Worm (Caenorhabditis elegans): ENCODE data around the gene R148.4.

Gene R148.4

DNA sequence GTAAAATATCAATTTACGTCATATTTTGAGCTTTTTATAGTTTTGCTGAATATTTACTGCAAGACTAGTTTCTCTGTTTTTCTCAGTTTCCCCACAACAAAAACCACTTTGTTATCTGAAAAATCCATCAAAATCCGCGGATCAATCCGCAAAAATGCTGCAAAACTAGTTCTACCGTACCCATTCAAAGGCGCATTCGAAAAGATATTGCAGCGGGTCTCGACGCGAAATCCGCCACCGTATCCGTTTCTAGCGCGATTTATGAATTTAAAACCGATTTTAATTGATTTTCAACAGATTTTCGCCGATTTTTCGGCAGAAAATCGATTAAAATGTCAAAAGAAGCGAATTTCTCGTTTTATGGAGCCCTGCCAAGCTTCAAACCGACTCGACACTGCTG, at the start of gene R148.4:
Gene R148.4, plus strand, starts transcription at position 211 of the 400 bp plus-strand sequence.
- no peak for TF ChIP-seq Y116A8C.19 (tag; optimal IDR thresholded peaks at IDR 0.05; ENCODE audit: borderline replicate concordance)
- TF ChIP-seq zag-1 (tag; optimal IDR thresholded peaks at IDR 0.05): no peak
- TF ChIP-seq irx-1 (tag; optimal IDR thresholded peaks at IDR 0.05): no peak
- no peak for TF ChIP-seq ceh-90 (tag; optimal IDR thresholded peaks at IDR 0.05)
- no peak for TF ChIP-seq ztf-11 (tag; optimal IDR thresholded peaks at IDR 0.05)
- TF ChIP-seq isw-1 (GFP tag; IDR thresholded peaks at IDR 0.05): no peak
- no peak for TF ChIP-seq nhr-237 (tag; optimal IDR thresholded peaks at IDR 0.05)
- no peak for TF ChIP-seq egl-27 (tag; optimal IDR thresholded peaks at IDR 0.05)

DNA sequence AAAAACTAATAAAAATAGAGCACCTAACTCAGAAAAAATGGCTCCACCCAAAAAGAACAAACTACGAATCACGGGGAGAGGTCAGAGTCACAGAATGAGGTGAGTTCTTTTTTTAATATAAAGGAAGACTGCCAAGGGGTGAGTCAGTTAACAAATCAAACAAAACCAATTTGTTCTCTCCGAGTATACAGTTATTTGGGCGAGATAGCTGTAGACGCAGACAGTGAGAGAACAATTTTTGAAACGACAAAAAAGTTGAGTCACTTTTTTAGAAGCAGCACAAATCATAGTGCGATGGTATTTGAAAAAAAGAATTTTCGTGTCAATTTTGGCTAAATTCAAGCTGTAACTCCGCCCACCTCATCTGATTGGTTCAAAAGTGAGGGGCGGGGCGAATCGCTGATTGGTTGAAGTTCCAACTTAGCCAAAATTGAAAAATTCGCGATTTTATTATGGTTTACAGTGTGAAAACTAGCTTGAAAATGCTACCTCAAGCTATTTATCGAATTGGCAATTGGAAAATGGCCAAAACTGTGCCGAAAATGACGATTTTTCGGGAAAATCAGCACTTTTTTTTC, 47.1 kb upstream of the R148.4 start:
- TF ChIP-seq nhr-12 (tag; optimal IDR thresholded peaks at IDR 0.05): no peak
- no peak for TF ChIP-seq nhr-90 (tag; optimal IDR thresholded peaks at IDR 0.05; ENCODE audit: poor library complexity)
- TF ChIP-seq snu-23 (GFP tag; optimal IDR thresholded peaks at IDR 0.05): no peak
- no peak for TF ChIP-seq elt-2 (tag; optimal IDR thresholded peaks at IDR 0.05)
- no peak for TF ChIP-seq fkh-8 (tag; optimal IDR thresholded peaks at IDR 0.05)
- TF ChIP-seq F16B12.6 (tag; optimal IDR thresholded peaks at IDR 0.05): no peak
- TF ChIP-seq lin-35 (GFP tag; optimal IDR thresholded peaks at IDR 0.05): no peak
- TF ChIP-seq efl-3 (GFP tag; optimal IDR thresholded peaks at IDR 0.05): no peak
- no peak for TF ChIP-seq mef-2 (tag; optimal IDR thresholded peaks at IDR 0.05)
- TF ChIP-seq nhr-19 (GFP tag; conservative IDR thresholded peaks at IDR 0.05): no peak
- TF ChIP-seq nhr-76 (tag; optimal IDR thresholded peaks at IDR 0.05): no peak
- TF ChIP-seq ceh-82 (tag; optimal IDR thresholded peaks at IDR 0.05): no peak
- TF ChIP-seq ets-5 (GFP tag; IDR thresholded peaks at IDR 0.05): no peak
- TF ChIP-seq unc-98 (GFP tag; IDR thresholded peaks at IDR 0.05): no peak
- TF ChIP-seq mep-1 (tag; optimal IDR thresholded peaks at IDR 0.05): no peak
- no peak for TF ChIP-seq ces-1 (GFP tag; optimal IDR thresholded peaks at IDR 0.05)
- TF ChIP-seq ceh-63 (GFP tag; optimal IDR thresholded peaks at IDR 0.05): no peak
- TF ChIP-seq tbx-2 (tag; optimal IDR thresholded peaks at IDR 0.05): no peak
- TF ChIP-seq rnt-1 (tag; optimal IDR thresholded peaks at IDR 0.05): no peak

DNA sequence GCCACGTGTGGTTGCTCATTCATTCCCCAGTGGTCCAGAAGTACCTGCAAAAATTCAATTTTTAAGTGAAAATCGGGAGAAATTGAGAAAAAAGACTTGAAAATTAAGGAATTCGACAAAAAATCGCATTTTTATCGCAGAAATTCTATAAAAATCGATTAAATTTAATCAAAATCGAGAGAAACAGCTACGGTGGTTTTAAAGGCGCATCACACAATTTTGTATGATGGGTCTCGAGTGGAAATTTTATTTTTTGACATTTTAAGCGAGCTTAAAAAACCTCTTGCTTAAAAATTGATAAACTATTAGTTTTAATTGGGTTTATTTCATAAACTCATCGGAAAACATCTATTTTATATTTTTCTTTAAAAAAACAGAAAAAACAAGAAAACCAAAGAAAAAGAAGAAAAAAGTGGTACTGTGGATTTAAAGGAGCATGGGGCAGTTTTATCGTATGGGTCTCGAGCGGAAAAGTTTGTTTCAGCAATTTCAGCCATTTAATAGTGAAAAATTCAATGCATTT, 44.3 kb upstream of the R148.4 start, which contains the start of gene nipa-1:
Gene nipa-1, minus strand, starts transcription at position 51 of the 523 bp plus-strand sequence.
- no peak for TF ChIP-seq egl-27 (tag; optimal IDR thresholded peaks at IDR 0.05)
- no peak for TF ChIP-seq tlp-1 (tag; optimal IDR thresholded peaks at IDR 0.05)
- TF ChIP-seq nhr-237 (tag; optimal IDR thresholded peaks at IDR 0.05): no peak
- TF ChIP-seq unc-98 (GFP tag; IDR thresholded peaks at IDR 0.05): no peak
- TF ChIP-seq swsn-7 (tag; optimal IDR thresholded peaks at IDR 0.05): no peak
- no peak for TF ChIP-seq lin-35 (GFP tag; optimal IDR thresholded peaks at IDR 0.05)

DNA sequence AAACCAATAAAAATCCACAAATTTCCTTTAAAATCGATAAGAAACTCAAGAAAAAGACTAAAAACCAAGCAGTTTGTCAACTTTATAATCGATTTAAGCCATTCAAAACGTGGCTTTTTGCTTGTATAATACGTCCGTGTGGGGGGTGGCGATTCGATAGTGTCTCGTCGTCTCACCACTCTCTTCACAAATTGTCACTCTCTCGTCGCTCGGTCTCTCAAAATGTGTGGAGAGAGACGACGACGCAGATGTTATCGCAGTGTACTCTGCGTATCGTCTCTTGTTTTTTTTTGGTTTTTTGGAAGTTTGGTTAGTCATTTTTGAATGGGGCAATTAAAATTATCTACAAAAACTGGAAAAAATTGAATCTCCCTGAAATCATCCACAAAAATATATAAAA, 43.8 kb upstream of the R148.4 start:
- TF ChIP-seq irx-1 (tag; optimal IDR thresholded peaks at IDR 0.05): no peak
- TF ChIP-seq alr-1 (tag; optimal IDR thresholded peaks at IDR 0.05; ENCODE audit: borderline replicate concordance): no peak
- no peak for TF ChIP-seq dsc-1 (tag; optimal IDR thresholded peaks at IDR 0.05)
- TF ChIP-seq unc-130 (tag; optimal IDR thresholded peaks at IDR 0.05): no peak
- peak in 1 of 2 experiments; percentile 46 for TF ChIP-seq efl-1 (optimal IDR thresholded peaks at IDR 0.05)
- no peak for TF ChIP-seq efl-1 (GFP tag; optimal IDR thresholded peaks at IDR 0.05 in 1 of 2)
- no peak for TF ChIP-seq sptf-1 (tag; optimal IDR thresholded peaks at IDR 0.05)
- no peak for TF ChIP-seq pag-3 (tag; optimal IDR thresholded peaks at IDR 0.05; ENCODE audit: borderline replicate concordance, insufficient read depth)
- peak; percentile 24 for TF ChIP-seq blmp-1 (tag; optimal IDR thresholded peaks at IDR 0.05)
- TF ChIP-seq snu-23 (GFP tag; optimal IDR thresholded peaks at IDR 0.05): peak; percentile 39
- TF ChIP-seq elt-2 (tag; optimal IDR thresholded peaks at IDR 0.05): peak; percentile 16
- peak; percentile 13 to 47 for TF ChIP-seq lsy-2 (tag; optimal IDR thresholded peaks at IDR 0.05)
- no peak for TF ChIP-seq zip-4 (GFP tag; optimal IDR thresholded peaks at IDR 0.05)
- TF ChIP-seq nhr-12 (tag; optimal IDR thresholded peaks at IDR 0.05): no peak
- peak; percentile 27 to 28 for TF ChIP-seq lin-35 (GFP tag; optimal IDR thresholded peaks at IDR 0.05)
- TF ChIP-seq lin-13 (GFP tag; optimal IDR thresholded peaks at IDR 0.05): peak; percentile 0
- no peak for TF ChIP-seq C16A3.4 (tag; optimal IDR thresholded peaks at IDR 0.05)
- TF ChIP-seq mdl-1 (tag; optimal IDR thresholded peaks at IDR 0.05): peak in 1 of 2 experiments; percentile 14
- TF ChIP-seq C04F5.9 (tag; optimal IDR thresholded peaks at IDR 0.05): no peak
- TF ChIP-seq nhr-47 (tag; optimal IDR thresholded peaks at IDR 0.05): no peak
- TF ChIP-seq nhr-237 (tag; optimal IDR thresholded peaks at IDR 0.05): no peak
- peak; percentile 67 for TF ChIP-seq lin-14 (GFP tag; optimal IDR thresholded peaks at IDR 0.05)
